Fruit fly (Drosophila melanogaster): ENCODE results near the gene Glyp.

The Glyp gene

dm6 chr2L:2162729-2163567, 32.3 kb downstream of the Glyp start:
- TF ChIP-seq CG4496 (GFP tag; IDR thresholded peaks at IDR 0.05) (peak; percentile 67; the same call in 1 of the 3 replicates), CG12605 (GFP tag; IDR thresholded peaks at IDR 0.05) (no peak; the same call in 1 of the 2 replicates), CG15710 (tag; optimal IDR thresholded peaks at IDR 0.05) (peak; percentile 48), CG10348 (GFP tag; IDR thresholded peaks at IDR 0.05) (no peak), EcR (GFP tag; optimal IDR thresholded peaks at IDR 0.05) (no peak), CG34367 (tag; optimal IDR thresholded peaks at IDR 0.05) (peak; percentile 55), D1 (tag; optimal IDR thresholded peaks at IDR 0.05) (no peak), CG8301 (tag; optimal IDR thresholded peaks at IDR 0.05) (peak; percentile 67), Pif1B (GFP tag; optimal IDR thresholded peaks at IDR 0.05) (peak; percentile 46), CG17806 (tag; optimal IDR thresholded peaks at IDR 0.05) (peak; percentile 60), Ets98B (GFP tag; IDR thresholded peaks at IDR 0.05) (peak; percentile 61), rn (GFP tag; IDR thresholded peaks at IDR 0.05) (no peak), Pif1A (GFP tag; optimal IDR thresholded peaks at IDR 0.05) (peak; percentile 65), CG8159 (tag; optimal IDR thresholded peaks at IDR 0.05) (peak; percentile 77), fd96Ca (GFP tag; IDR thresholded peaks at IDR 0.05) (0 out of 3 replicates have a peak, but pooled peaks have one; percentile 32), CG13204 (GFP tag; optimal IDR thresholded peaks at IDR 0.05) (peak; percentile 29), CG9948 (tag; optimal IDR thresholded peaks at IDR 0.05) (peak; percentile 52), CG14655 (GFP tag; optimal IDR thresholded peaks at IDR 0.05) (peak; percentile 73), Snoo (tag; optimal IDR thresholded peaks at IDR 0.05) (no peak)

- peak; percentile 87 for TF ChIP-seq Ets98B (GFP tag; IDR thresholded peaks at IDR 0.05)
- TF ChIP-seq CG4496 (GFP tag; IDR thresholded peaks at IDR 0.05) = peak; percentile 96
- TF ChIP-seq CG15710 (tag; optimal IDR thresholded peaks at IDR 0.05) = peak; percentile 97
- TF ChIP-seq CG8301 (tag; optimal IDR thresholded peaks at IDR 0.05) = peak; percentile 92
- TF ChIP-seq EcR (GFP tag; optimal IDR thresholded peaks at IDR 0.05) = peak; percentile 72
- peak; percentile 89 for TF ChIP-seq CG12605 (GFP tag; IDR thresholded peaks at IDR 0.05)
- peak; percentile 91 for TF ChIP-seq Pif1B (GFP tag; optimal IDR thresholded peaks at IDR 0.05)
- peak; percentile 94 for TF ChIP-seq CG34367 (tag; optimal IDR thresholded peaks at IDR 0.05)
- peak; percentile 89 for TF ChIP-seq CG13204 (GFP tag; optimal IDR thresholded peaks at IDR 0.05)
- peak; percentile 93 for TF ChIP-seq gl (tag; optimal IDR thresholded peaks at IDR 0.05)
- peak; percentile 94 for TF ChIP-seq CG14655 (GFP tag; optimal IDR thresholded peaks at IDR 0.05)
- peak; percentile 94 for TF ChIP-seq CG17806 (tag; optimal IDR thresholded peaks at IDR 0.05)
- TF ChIP-seq D1 (tag; optimal IDR thresholded peaks at IDR 0.05) = peak; percentile 76
- peak; percentile 86 for TF ChIP-seq CG32121 (GFP tag; IDR thresholded peaks at IDR 0.05)
- peak; percentile 93 for TF ChIP-seq Snoo (tag; optimal IDR thresholded peaks at IDR 0.05)
- TF ChIP-seq rn (GFP tag; IDR thresholded peaks at IDR 0.05) = peak; percentile 94
- TF ChIP-seq CG9948 (tag; optimal IDR thresholded peaks at IDR 0.05) = peak; percentile 94
- peak; percentile 97 for TF ChIP-seq fd96Ca (GFP tag; IDR thresholded peaks at IDR 0.05)
- TF ChIP-seq Pif1A (GFP tag; optimal IDR thresholded peaks at IDR 0.05) = peak; percentile 92
- TF ChIP-seq CG10348 (GFP tag; IDR thresholded peaks at IDR 0.05) = peak; percentile 55; the same call in 1 of the 2 replicates
- peak; percentile 93 for TF ChIP-seq CG8159 (tag; optimal IDR thresholded peaks at IDR 0.05)
Observed at dm6 chr2L:2163568-2163953, 32.9 kb downstream of the Glyp start.

- TF ChIP-seq gl (tag; optimal IDR thresholded peaks at IDR 0.05) = peak; percentile 94
- peak; percentile 69 for TF ChIP-seq rn (GFP tag; IDR thresholded peaks at IDR 0.05)
- peak; percentile 78 for TF ChIP-seq fd96Ca (GFP tag; IDR thresholded peaks at IDR 0.05)
- peak; percentile 80 for TF ChIP-seq CG8301 (tag; optimal IDR thresholded peaks at IDR 0.05)
- no peak for TF ChIP-seq CG32121 (GFP tag; IDR thresholded peaks at IDR 0.05)
- peak; percentile 86 for TF ChIP-seq EcR (GFP tag; optimal IDR thresholded peaks at IDR 0.05)
- peak; percentile 82 for TF ChIP-seq D1 (tag; optimal IDR thresholded peaks at IDR 0.05)
- peak; percentile 90 for TF ChIP-seq CG15710 (tag; optimal IDR thresholded peaks at IDR 0.05)
- TF ChIP-seq CG14655 (GFP tag; optimal IDR thresholded peaks at IDR 0.05) = peak; percentile 87
- peak; percentile 96 for TF ChIP-seq CG17806 (tag; optimal IDR thresholded peaks at IDR 0.05)
- TF ChIP-seq CG9948 (tag; optimal IDR thresholded peaks at IDR 0.05) = peak; percentile 91
- peak; percentile 91 for TF ChIP-seq Pif1A (GFP tag; optimal IDR thresholded peaks at IDR 0.05)
- peak; percentile 40; the same call in 1 of the 2 replicates for TF ChIP-seq Ets98B (GFP tag; IDR thresholded peaks at IDR 0.05)
- no peak for TF ChIP-seq CG10348 (GFP tag; IDR thresholded peaks at IDR 0.05)
- TF ChIP-seq CG12605 (GFP tag; IDR thresholded peaks at IDR 0.05) = peak; percentile 56
- peak; percentile 96 for TF ChIP-seq CG8159 (tag; optimal IDR thresholded peaks at IDR 0.05)
- TF ChIP-seq CG34367 (tag; optimal IDR thresholded peaks at IDR 0.05) = peak; percentile 96
- TF ChIP-seq CG13204 (GFP tag; optimal IDR thresholded peaks at IDR 0.05) = peak; percentile 92
- TF ChIP-seq CG4496 (GFP tag; IDR thresholded peaks at IDR 0.05) = peak; percentile 87
- peak; percentile 85 for TF ChIP-seq Snoo (tag; optimal IDR thresholded peaks at IDR 0.05)
- peak; percentile 93 for TF ChIP-seq Pif1B (GFP tag; optimal IDR thresholded peaks at IDR 0.05)
Observed at dm6 chr2L:2164520-2165237, 34.1 kb downstream of the Glyp start.

dm6 chr2L:2165238-2165577, 34.6 kb downstream of the Glyp start:
- no peak for TF ChIP-seq Pif1A (GFP tag; optimal IDR thresholded peaks at IDR 0.05)
- no peak for TF ChIP-seq Pif1B (GFP tag; optimal IDR thresholded peaks at IDR 0.05)
- no peak for TF ChIP-seq CG9948 (tag; optimal IDR thresholded peaks at IDR 0.05)
- TF ChIP-seq Snoo (tag; optimal IDR thresholded peaks at IDR 0.05) = no peak
- TF ChIP-seq EcR (GFP tag; optimal IDR thresholded peaks at IDR 0.05) = peak; percentile 59
- TF ChIP-seq CG4496 (GFP tag; IDR thresholded peaks at IDR 0.05) = no peak
- no peak for TF ChIP-seq Ets98B (GFP tag; IDR thresholded peaks at IDR 0.05)
- no peak for TF ChIP-seq CG8159 (tag; optimal IDR thresholded peaks at IDR 0.05)
- no peak for TF ChIP-seq CG34367 (tag; optimal IDR thresholded peaks at IDR 0.05)

Measured in whole organism, pupa.